Worm (Caenorhabditis elegans) whole organism, late embryonic: Measurements from ENCODE around the gene ZK1193.2.

ENCODE experiments used
- K09A11.1 ChIP-seq: sonication (generic microtip); optimal IDR thresholded peaks from 2 replicates; lab custom pipeline; 2017; ENCODE audit warnings: antibody characterized with exemption, mild to moderate bottlenecking, missing genetic modification characterization, missing compliant biosample characterization; ENCODE audit not compliant: insufficient read depth
- Y22D7AL.16 ChIP-seq: sonication (generic microtip); optimal IDR thresholded peaks from 2 replicates; lab custom pipeline; 2016; ENCODE audit warnings: missing genetic modification characterization, missing compliant biosample characterization
- ahr-1 ChIP-seq: sonication (generic microtip); optimal IDR thresholded peaks from 2 replicates; lab custom pipeline; 2016; ENCODE audit warnings: missing genetic modification characterization, missing compliant biosample characterization
- ceh-22 ChIP-seq: sonication (generic microtip); optimal IDR thresholded peaks from 2 replicates; lab custom pipeline; 2017; ENCODE audit warnings: missing biosample characterization, missing genetic modification characterization
- ceh-24 ChIP-seq: sonication (generic microtip); optimal IDR thresholded peaks from 2 replicates; lab custom pipeline; 2016; ENCODE audit warnings: mild to moderate bottlenecking, missing genetic modification characterization, missing compliant biosample characterization
- ceh-31 ChIP-seq: sonication (generic microtip); optimal IDR thresholded peaks from 2 replicates; lab custom pipeline; 2016; ENCODE audit warnings: missing genetic modification characterization, missing compliant biosample characterization
- ceh-34 ChIP-seq: sonication (generic microtip); optimal IDR thresholded peaks from 2 replicates; lab custom pipeline; 2016; ENCODE audit warnings: mild to moderate bottlenecking, missing genetic modification characterization, missing compliant biosample characterization
- ceh-45 ChIP-seq: fragments of 200-800 bp; sonication (Bioruptor generic); IDR thresholded peaks from 2 replicates; pipeline ENCODE4 v1.3.6; 2022; ENCODE audit warnings: missing genetic modification reagents, missing genetic modification characterization, missing compliant biosample characterization
- ceh-48 ChIP-seq: sonication (generic microtip); optimal IDR thresholded peaks from 2 replicates; lab custom pipeline; 2016; ENCODE audit warnings: missing genetic modification characterization, inconsistent platforms, missing compliant biosample characterization
- dve-1 ChIP-seq: sonication (generic microtip); optimal IDR thresholded peaks from 2 replicates; lab custom pipeline; 2017; ENCODE audit warnings: antibody characterized with exemption, mild to moderate bottlenecking, missing genetic modification characterization, missing compliant biosample characterization
- elt-2 ChIP-seq: sonication (generic microtip); optimal IDR thresholded peaks from 2 replicates; lab custom pipeline; 2016; ENCODE audit warnings: missing genetic modification reagents, missing genetic modification characterization, missing compliant biosample characterization
- ets-4 ChIP-seq: sonication (generic microtip); optimal IDR thresholded peaks from 2 replicates; lab custom pipeline; 2016; ENCODE audit warnings: missing genetic modification characterization, missing compliant biosample characterization
- eyg-1 ChIP-seq: sonication (generic microtip); optimal IDR thresholded peaks from 2 replicates; lab custom pipeline; 2016; ENCODE audit warnings: missing genotype, missing genetic modification characterization, missing compliant biosample characterization
- fkh-6 ChIP-seq: sonication (generic microtip); optimal IDR thresholded peaks from 2 replicates; lab custom pipeline; 2016; ENCODE audit warnings: missing genetic modification characterization, missing compliant biosample characterization
- hlh-13 ChIP-seq: fragments of 200-800 bp; sonication (Bioruptor generic); optimal IDR thresholded peaks from 2 replicates; lab custom pipeline; 2018; ENCODE audit warnings: mild to moderate bottlenecking, missing genetic modification characterization, missing compliant biosample characterization
- hlh-30 ChIP-seq: sonication (generic microtip); optimal IDR thresholded peaks from 2 replicates; lab custom pipeline; 2017; ENCODE audit warnings: antibody characterized with exemption, missing genetic modification characterization, missing compliant biosample characterization; ENCODE audit not compliant: insufficient read depth
- hlh-6 ChIP-seq: sonication (generic microtip); optimal IDR thresholded peaks from 2 replicates; lab custom pipeline; 2016; ENCODE audit warnings: missing genotype, missing genetic modification characterization, missing compliant biosample characterization
- hlh-8 ChIP-seq: sonication (generic microtip); optimal IDR thresholded peaks from 2 replicates; lab custom pipeline; 2016; ENCODE audit warnings: missing genotype, missing genetic modification characterization, missing compliant biosample characterization
- madf-2 ChIP-seq: sonication (generic microtip); optimal IDR thresholded peaks from 2 replicates; lab custom pipeline; 2017; ENCODE audit warnings: missing genetic modification characterization, missing compliant biosample characterization
- nfya-1 ChIP-seq: sonication (generic microtip); optimal IDR thresholded peaks from 2 replicates; lab custom pipeline; 2017; ENCODE audit warnings: missing genetic modification characterization, mild to moderate bottlenecking, missing compliant biosample characterization, antibody characterized with exemption, moderate library complexity
- nhr-232 ChIP-seq: sonication (generic microtip); optimal IDR thresholded peaks from 2 replicates; lab custom pipeline; 2016; ENCODE audit warnings: missing genetic modification characterization, missing compliant biosample characterization
- odd-2 ChIP-seq: sonication (generic microtip); optimal IDR thresholded peaks from 2 replicates; lab custom pipeline; 2017; ENCODE audit warnings: antibody characterized with exemption, mild to moderate bottlenecking, missing genetic modification characterization, missing compliant biosample characterization
- pag-3 ChIP-seq: sonication (generic microtip); optimal IDR thresholded peaks from 2 replicates; lab custom pipeline; 2016; ENCODE audit warnings: missing compliant biosample characterization, missing genetic modification characterization, borderline replicate concordance
- pha-2 ChIP-seq: sonication (generic microtip); optimal IDR thresholded peaks from 2 replicates; lab custom pipeline; 2017; ENCODE audit warnings: mild to moderate bottlenecking, missing genetic modification characterization, missing compliant biosample characterization
- pha-4 ChIP-seq: fragments of 150-350 bp; optimal IDR thresholded peaks from 2 replicates; lab custom pipeline; 2018; ENCODE audit warnings: missing biosample characterization, missing genetic modification reagents, missing genetic modification characterization
- pros-1 ChIP-seq: fragments of 150-350 bp; optimal IDR thresholded peaks from 2 replicates; lab custom pipeline; 2014; ENCODE audit warnings: missing biosample characterization, missing genetic modification reagents, missing genetic modification characterization
- rnt-1 ChIP-seq: sonication (generic microtip); optimal IDR thresholded peaks from 2 replicates; lab custom pipeline; 2016; ENCODE audit warnings: missing genetic modification characterization, missing compliant biosample characterization
- sdc-2 ChIP-seq: sonication (generic microtip); optimal IDR thresholded peaks from 2 replicates; lab custom pipeline; 2016; ENCODE audit warnings: missing genotype, missing genetic modification characterization, missing compliant biosample characterization
- tbx-2 ChIP-seq: sonication (generic microtip); optimal IDR thresholded peaks from 2 replicates; lab custom pipeline; 2016; ENCODE audit warnings: missing genetic modification characterization, missing compliant biosample characterization
- tbx-7 ChIP-seq: sonication (generic microtip); optimal IDR thresholded peaks from 2 replicates; lab custom pipeline; 2016; ENCODE audit warnings: missing genotype, missing genetic modification characterization, missing compliant biosample characterization
- unc-42 ChIP-seq: sonication (generic microtip); optimal IDR thresholded peaks from 2 replicates; lab custom pipeline; 2016; ENCODE audit warnings: missing genotype, missing genetic modification characterization, missing compliant biosample characterization
- unc-55 ChIP-seq: sonication (generic microtip); optimal IDR thresholded peaks from 2 replicates; lab custom pipeline; 2017; ENCODE audit warnings: missing biosample characterization, missing genetic modification reagents, missing genetic modification characterization
- ztf-16 ChIP-seq: sonication (generic microtip); optimal IDR thresholded peaks from 2 replicates; lab custom pipeline; 2017; ENCODE audit warnings: missing genetic modification characterization, missing compliant biosample characterization

Gene ZK1193.2

ce11 chrX:449820-450219 lies 24.4 kb upstream of the ZK1193.2 start, which contains the start of gene F52D1.2:
TSS of gene F52D1.2 (minus strand) at chrX:450212.
- TF ChIP-seq pha-2 (no peak), pag-3 (tag; lab: Kevin White, UChicago) (no peak), hlh-13 (no peak)

- TF ChIP-seq ceh-22 = no peak
- no peak for TF ChIP-seq unc-42 (tag; lab: Kevin White, UChicago)
- TF ChIP-seq elt-2 = peak; percentile 69
Observed at ce11 chrX:440420-440819, 15.0 kb upstream of the ZK1193.2 start.

- TF ChIP-seq Y22D7AL.16 = no peak
- no peak for TF ChIP-seq tbx-2 (tag; lab: Kevin White, UChicago)
- TF ChIP-seq nhr-232 (tag; lab: Kevin White, UChicago) = no peak
- no peak for TF ChIP-seq pros-1 (tag; lab: Kevin White, UChicago)
- TF ChIP-seq ceh-31 (tag; lab: Kevin White, UChicago) = no peak
- no peak for TF ChIP-seq hlh-30 (tag; lab: Kevin White, UChicago)
- TF ChIP-seq madf-2 = no peak
- no peak for TF ChIP-seq ets-4
Observed at ce11 chrX:439031-439430, 13.6 kb upstream of the ZK1193.2 start.

- TF ChIP-seq tbx-7 (no peak), hlh-8 (tag; lab: Kevin White, UChicago) (no peak), pros-1 (tag; lab: Kevin White, UChicago) (no peak), ceh-24 (no peak), ceh-34 (tag; lab: Kevin White, UChicago) (no peak)
Observed at ce11 chrX:438396-438795, 13.0 kb upstream of the ZK1193.2 start.

ce11 chrX:433747-434146 lies 8.3 kb upstream of the ZK1193.2 start, which contains the start of gene dve-1:
TSS of gene dve-1 (minus strand) at chrX:433812.
- TF ChIP-seq sdc-2 (peak; percentile 10), odd-2 (tag; lab: Kevin White, UChicago) (no peak), pha-4 (tag; lab: Kevin White, UChicago) (no peak), nfya-1 (tag; lab: Kevin White, UChicago) (peak; percentile 87)
- TF ChIP-seq, all 69 proteins: peak for 2

- TF ChIP-seq ztf-16 (tag; lab: Kevin White, UChicago) (no peak), ceh-45 (no peak), ceh-48 (no peak), ahr-1 (tag; lab: Kevin White, UChicago) (no peak), K09A11.1 (tag; lab: Kevin White, UChicago) (no peak), rnt-1 (no peak), eyg-1 (tag; lab: Kevin White, UChicago) (no peak), fkh-6 (tag; lab: Kevin White, UChicago) (no peak), unc-55 (GFP tag; lab: Kevin White, UChicago) (no peak), dve-1 (tag; lab: Kevin White, UChicago) (no peak), hlh-6 (tag; lab: Kevin White, UChicago) (no peak)
Observed at ce11 chrX:433029-433693, 7.7 kb upstream of the ZK1193.2 start.
